Worm (Caenorhabditis elegans) whole organism, late embryonic: ENCODE measurements around the gene Y46H3D.8.

Experiments used
- K09A11.1 ChIP-seq: sonication (generic microtip); optimal IDR thresholded peaks from 2 replicates; lab custom pipeline; 2017; ENCODE audit warnings: antibody characterized with exemption, mild to moderate bottlenecking, missing genetic modification characterization, missing compliant biosample characterization; ENCODE audit not compliant: insufficient read depth
- ahr-1 ChIP-seq: sonication (generic microtip); optimal IDR thresholded peaks from 2 replicates; lab custom pipeline; 2016; ENCODE audit warnings: missing genetic modification characterization, missing compliant biosample characterization
- ceh-14 ChIP-seq: sonication (generic microtip); optimal IDR thresholded peaks from 2 replicates; lab custom pipeline; 2016; ENCODE audit warnings: missing genotype, missing genetic modification characterization, missing compliant biosample characterization
- ceh-19 ChIP-seq: fragments of 200-800 bp; sonication (Bioruptor generic); optimal IDR thresholded peaks from 2 replicates; lab custom pipeline; 2018; ENCODE audit warnings: mild to moderate bottlenecking, missing genetic modification characterization, missing compliant biosample characterization
- ceh-2 ChIP-seq: sonication (generic microtip); optimal IDR thresholded peaks from 2 replicates; lab custom pipeline; 2016; ENCODE audit warnings: missing genotype, missing genetic modification characterization, missing compliant biosample characterization
- ceh-22 ChIP-seq: sonication (generic microtip); optimal IDR thresholded peaks from 2 replicates; lab custom pipeline; 2017; ENCODE audit warnings: missing biosample characterization, missing genetic modification characterization
- ceh-24 ChIP-seq: sonication (generic microtip); optimal IDR thresholded peaks from 2 replicates; lab custom pipeline; 2016; ENCODE audit warnings: mild to moderate bottlenecking, missing genetic modification characterization, missing compliant biosample characterization
- ceh-45 ChIP-seq: fragments of 200-800 bp; sonication (Bioruptor generic); IDR thresholded peaks from 2 replicates; pipeline ENCODE4 v1.3.6; 2022; ENCODE audit warnings: missing genetic modification reagents, missing genetic modification characterization, missing compliant biosample characterization
- ceh-6 ChIP-seq: fragments of 200-800 bp; sonication (Bioruptor generic); optimal IDR thresholded peaks from 2 replicates; lab custom pipeline; 2018; ENCODE audit warnings: mild to moderate bottlenecking, missing genetic modification characterization, missing compliant biosample characterization
- ceh-9 ChIP-seq: sonication (generic microtip); optimal IDR thresholded peaks from 2 replicates; lab custom pipeline; 2016; ENCODE audit warnings: mild to moderate bottlenecking, missing genetic modification characterization, inconsistent platforms, missing compliant biosample characterization
- dve-1 ChIP-seq: sonication (generic microtip); optimal IDR thresholded peaks from 2 replicates; lab custom pipeline; 2017; ENCODE audit warnings: antibody characterized with exemption, mild to moderate bottlenecking, missing genetic modification characterization, missing compliant biosample characterization
- elt-4 ChIP-seq: sonication (generic microtip); optimal IDR thresholded peaks from 2 replicates; lab custom pipeline; 2016; ENCODE audit warnings: missing genetic modification characterization, missing compliant biosample characterization
- eyg-1 ChIP-seq: sonication (generic microtip); optimal IDR thresholded peaks from 2 replicates; lab custom pipeline; 2016; ENCODE audit warnings: missing genotype, missing genetic modification characterization, missing compliant biosample characterization
- fax-1 ChIP-seq: sonication (generic microtip); optimal IDR thresholded peaks from 2 replicates; lab custom pipeline; 2016; ENCODE audit warnings: missing genotype, missing genetic modification characterization, missing compliant biosample characterization
- fkh-10 ChIP-seq: fragments of 150-350 bp; optimal IDR thresholded peaks from 2 replicates; lab custom pipeline; 2014; ENCODE audit warnings: missing biosample characterization, missing genetic modification reagents, missing genetic modification characterization
- gmeb-2 ChIP-seq: sonication (generic microtip); optimal IDR thresholded peaks from 2 replicates; lab custom pipeline; 2016; ENCODE audit warnings: missing genetic modification characterization, inconsistent platforms, missing compliant biosample characterization
- hlh-15 ChIP-seq: sonication (generic microtip); optimal IDR thresholded peaks from 2 replicates; lab custom pipeline; 2016; ENCODE audit warnings: missing genetic modification characterization, missing compliant biosample characterization
- hlh-6 ChIP-seq: sonication (generic microtip); optimal IDR thresholded peaks from 2 replicates; lab custom pipeline; 2016; ENCODE audit warnings: missing genotype, missing genetic modification characterization, missing compliant biosample characterization
- lin-11 ChIP-seq: fragments of 200-800 bp; sonication (Bioruptor generic); optimal IDR thresholded peaks from 2 replicates; lab custom pipeline; 2018; ENCODE audit warnings: mild to moderate bottlenecking, missing genetic modification characterization, missing compliant biosample characterization
- nhr-232 ChIP-seq: sonication (generic microtip); optimal IDR thresholded peaks from 2 replicates; lab custom pipeline; 2016; ENCODE audit warnings: missing genetic modification characterization, missing compliant biosample characterization
- npax-4 ChIP-seq: sonication (generic microtip); optimal IDR thresholded peaks from 2 replicates; lab custom pipeline; 2016; ENCODE audit warnings: missing genetic modification characterization, missing compliant biosample characterization
- odd-2 ChIP-seq: sonication (generic microtip); optimal IDR thresholded peaks from 2 replicates; lab custom pipeline; 2017; ENCODE audit warnings: antibody characterized with exemption, mild to moderate bottlenecking, missing genetic modification characterization, missing compliant biosample characterization
- pag-3 ChIP-seq: sonication (generic microtip); optimal IDR thresholded peaks from 2 replicates; lab custom pipeline; 2016; ENCODE audit warnings: missing compliant biosample characterization, missing genetic modification characterization, borderline replicate concordance
- pat-9 ChIP-seq: fragments of 200-800 bp; sonication (Bioruptor generic); optimal IDR thresholded peaks from 2 replicates; lab custom pipeline; 2018; ENCODE audit warnings: mild to moderate bottlenecking, missing genetic modification characterization, moderate library complexity, missing compliant biosample characterization
- pha-2 ChIP-seq: sonication (generic microtip); optimal IDR thresholded peaks from 2 replicates; lab custom pipeline; 2017; ENCODE audit warnings: mild to moderate bottlenecking, missing genetic modification characterization, missing compliant biosample characterization
- pros-1 ChIP-seq: fragments of 150-350 bp; optimal IDR thresholded peaks from 2 replicates; lab custom pipeline; 2014; ENCODE audit warnings: missing biosample characterization, missing genetic modification reagents, missing genetic modification characterization
- ref-2 ChIP-seq: sonication (generic microtip); optimal IDR thresholded peaks from 2 replicates; lab custom pipeline; 2016; ENCODE audit warnings: missing genetic modification characterization, missing compliant biosample characterization
- sdc-2 ChIP-seq: sonication (generic microtip); optimal IDR thresholded peaks from 2 replicates; lab custom pipeline; 2016; ENCODE audit warnings: missing genotype, missing genetic modification characterization, missing compliant biosample characterization
- syd-9 ChIP-seq: sonication (generic microtip); optimal IDR thresholded peaks from 2 replicates; lab custom pipeline; 2016; ENCODE audit warnings: mild to moderate bottlenecking, missing genetic modification characterization, moderate library complexity, missing compliant biosample characterization
- ttx-3 ChIP-seq: sonication (generic microtip); optimal IDR thresholded peaks from 2 replicates; lab custom pipeline; 2016; ENCODE audit warnings: missing genetic modification reagents, missing genetic modification characterization, missing compliant biosample characterization
- unc-3 ChIP-seq, 2 experiments: fragments of 200-800 bp in 1 of 2; sonication (Bioruptor generic) in 1 of 2; sonication (generic microtip) in 1 of 2; conservative IDR thresholded peaks in 1 of 2; optimal IDR thresholded peaks in 1 of 2; 2 replicates each; pipeline versions ENCODE4 v1.3.6 to Lab custom; 2016 to 2022; ENCODE audit warnings: missing compliant biosample characterization in 2 of 2, missing genetic modification characterization in 2 of 2, missing genetic modification reagents in 1 of 2
- unc-55 ChIP-seq: sonication (generic microtip); optimal IDR thresholded peaks from 2 replicates; lab custom pipeline; 2017; ENCODE audit warnings: missing biosample characterization, missing genetic modification reagents, missing genetic modification characterization
- zip-5 ChIP-seq: sonication (generic microtip); optimal IDR thresholded peaks from 2 replicates; lab custom pipeline; 2016; ENCODE audit warnings: missing genetic modification characterization, missing compliant biosample characterization

Gene Y46H3D.8

ce11 chrV:1600561-1601088 is 30.4 kb downstream of the Y46H3D.8 start, which contains the start of gene F16B4.2:
Gene F16B4.2, plus strand, starts transcription at chrV:1601038.
- no peak for TF ChIP-seq hlh-15
- TF ChIP-seq gmeb-2 (tag; lab: Kevin White, UChicago): no peak
- no peak for TF ChIP-seq ceh-22 (tag; lab: Kevin White, UChicago)
- TF ChIP-seq ahr-1 (tag; lab: Kevin White, UChicago): no peak
- TF ChIP-seq dve-1 (tag; lab: Kevin White, UChicago): no peak
- TF ChIP-seq fax-1: no peak
- no peak for TF ChIP-seq ceh-24 (tag; lab: Kevin White, UChicago)
- no peak for TF ChIP-seq hlh-6 (tag; lab: Kevin White, UChicago)
- TF ChIP-seq unc-3 (GFP tag; conservative IDR thresholded peaks at IDR 0.05; lab: Robert Waterston, UW): no peak
- TF ChIP-seq unc-3 (tag; optimal IDR thresholded peaks at IDR 0.05; lab: Kevin White, UChicago): no peak
- TF ChIP-seq ceh-9 (tag; lab: Kevin White, UChicago): no peak
- no peak for TF ChIP-seq pat-9 (tag; lab: Kevin White, UChicago)
- TF ChIP-seq npax-4: no peak
- TF ChIP-seq zip-5: no peak
- TF ChIP-seq K09A11.1 (tag; lab: Kevin White, UChicago): no peak
- no peak for TF ChIP-seq elt-4 (tag; lab: Kevin White, UChicago)
- no peak for TF ChIP-seq ttx-3 (tag; lab: Kevin White, UChicago)
- TF ChIP-seq pha-2 (tag; lab: Kevin White, UChicago): no peak
- TF ChIP-seq ceh-19 (GFP tag; lab: Kevin White, UChicago): no peak

ce11 chrV:1594554-1595092 is 36.4 kb downstream of the Y46H3D.8 start:
- TF ChIP-seq ceh-14 (tag; lab: Kevin White, UChicago) (no peak), ceh-19 (GFP tag; lab: Kevin White, UChicago) (no peak), odd-2 (tag; lab: Kevin White, UChicago) (no peak), ahr-1 (tag; lab: Kevin White, UChicago) (no peak), ceh-6 (GFP tag; lab: Kevin White, UChicago) (no peak), fax-1 (no peak), pag-3 (no peak), unc-55 (GFP tag; lab: Kevin White, UChicago) (no peak)

ce11 chrV:1593799-1594420 is 37.1 kb downstream of the Y46H3D.8 start, which contains the start of gene F16B4.4:
Gene F16B4.4, plus strand, starts transcription at chrV:1594019.
- TF ChIP-seq syd-9 (tag; lab: Kevin White, UChicago): no peak
- TF ChIP-seq nhr-232 (tag; lab: Kevin White, UChicago): no peak
- TF ChIP-seq elt-4 (tag; lab: Kevin White, UChicago): no peak
- no peak for TF ChIP-seq ceh-2
- TF ChIP-seq fkh-10 (GFP tag; lab: Kevin White, UChicago): no peak
- TF ChIP-seq hlh-6 (tag; lab: Kevin White, UChicago): no peak
- no peak for TF ChIP-seq ttx-3 (tag; lab: Kevin White, UChicago)
- no peak for TF ChIP-seq fax-1
- TF ChIP-seq K09A11.1 (tag; lab: Kevin White, UChicago): no peak
- no peak for TF ChIP-seq eyg-1 (tag; lab: Kevin White, UChicago)
- no peak for TF ChIP-seq sdc-2
- no peak for TF ChIP-seq ceh-45 (GFP tag; lab: Robert Waterston, UW)
- TF ChIP-seq lin-11 (tag; lab: Kevin White, UChicago): no peak
- no peak for TF ChIP-seq unc-55 (GFP tag; lab: Kevin White, UChicago)
- TF ChIP-seq ahr-1 (tag; lab: Kevin White, UChicago): no peak
- TF ChIP-seq pros-1 (tag; lab: Kevin White, UChicago): no peak
- TF ChIP-seq zip-5: no peak
- TF ChIP-seq ref-2 (tag; lab: Kevin White, UChicago): no peak
